Fruit fly (Drosophila melanogaster): ENCODE measurements around the gene vers.

Gene vers

DNA sequence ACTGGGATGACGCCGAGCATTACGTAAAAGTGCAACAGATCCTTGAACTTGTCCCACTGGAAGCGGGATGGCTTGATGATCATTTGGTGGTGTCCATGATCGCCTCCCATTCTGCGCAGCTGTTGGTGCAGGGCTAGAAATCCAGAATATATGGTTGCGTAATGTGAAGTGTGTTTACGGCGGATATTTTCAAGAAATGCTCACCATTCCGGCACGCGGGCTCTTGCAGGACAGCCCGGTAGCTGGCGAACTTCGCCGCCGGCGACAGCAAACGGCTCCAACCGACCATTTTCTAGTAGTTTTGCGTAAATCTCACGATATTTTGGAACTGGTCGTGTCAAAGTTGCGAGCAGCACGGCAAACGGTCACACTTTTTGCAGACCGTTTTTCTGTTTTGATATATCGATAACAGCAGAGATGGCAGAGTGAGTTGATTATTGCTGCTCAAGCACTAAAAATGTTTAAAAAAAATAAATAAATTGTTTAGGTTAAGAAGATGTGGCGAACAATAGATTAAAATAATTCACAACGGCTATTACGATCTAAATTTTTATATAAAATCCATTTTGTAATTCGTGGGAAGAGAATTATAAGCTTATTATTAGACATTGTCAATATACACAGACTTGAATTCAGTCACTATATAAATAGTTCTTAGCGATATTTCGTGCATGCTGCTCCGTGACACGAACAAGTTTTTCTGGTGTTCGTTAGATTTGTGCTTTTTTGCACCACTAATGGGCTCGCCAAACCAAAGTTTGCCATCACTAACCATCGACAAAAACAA lies 22.4 kb downstream of the vers start, which contains the start of the genes ND-SGDH and RhoGAP68F:
Gene ND-SGDH, minus strand, starts transcription at position 472 of the 787 bp plus-strand sequence.
Gene RhoGAP68F, plus strand, starts transcription at position 756 of the 787 bp plus-strand sequence.
- TF ChIP-seq noc (tag; optimal IDR thresholded peaks at IDR 0.05) = peak; percentile 72

DNA sequence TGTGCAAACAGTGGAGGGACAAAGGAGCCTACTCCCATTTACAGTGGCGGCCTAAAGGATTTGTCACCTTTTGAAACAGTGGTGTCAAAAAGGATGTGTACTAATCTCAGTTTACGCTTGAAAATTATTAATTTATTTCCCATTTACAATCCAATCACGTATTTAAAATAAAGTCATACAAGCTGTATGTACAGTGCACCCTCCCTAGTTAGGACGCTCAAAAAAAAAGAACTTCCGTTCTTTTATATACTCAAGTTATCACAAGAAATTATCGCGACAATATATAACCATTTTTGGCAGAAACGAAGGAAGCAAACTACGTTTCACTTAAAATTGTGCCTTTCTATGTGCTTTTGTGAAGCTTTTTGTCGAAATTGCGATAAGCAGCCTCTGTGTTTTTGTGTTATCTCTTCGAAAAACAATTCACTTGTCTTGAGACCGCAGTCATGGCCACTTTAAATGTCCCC lies 23.4 kb downstream of the vers start:
- peak; percentile 75 for TF ChIP-seq noc (tag; optimal IDR thresholded peaks at IDR 0.05)

DNA sequence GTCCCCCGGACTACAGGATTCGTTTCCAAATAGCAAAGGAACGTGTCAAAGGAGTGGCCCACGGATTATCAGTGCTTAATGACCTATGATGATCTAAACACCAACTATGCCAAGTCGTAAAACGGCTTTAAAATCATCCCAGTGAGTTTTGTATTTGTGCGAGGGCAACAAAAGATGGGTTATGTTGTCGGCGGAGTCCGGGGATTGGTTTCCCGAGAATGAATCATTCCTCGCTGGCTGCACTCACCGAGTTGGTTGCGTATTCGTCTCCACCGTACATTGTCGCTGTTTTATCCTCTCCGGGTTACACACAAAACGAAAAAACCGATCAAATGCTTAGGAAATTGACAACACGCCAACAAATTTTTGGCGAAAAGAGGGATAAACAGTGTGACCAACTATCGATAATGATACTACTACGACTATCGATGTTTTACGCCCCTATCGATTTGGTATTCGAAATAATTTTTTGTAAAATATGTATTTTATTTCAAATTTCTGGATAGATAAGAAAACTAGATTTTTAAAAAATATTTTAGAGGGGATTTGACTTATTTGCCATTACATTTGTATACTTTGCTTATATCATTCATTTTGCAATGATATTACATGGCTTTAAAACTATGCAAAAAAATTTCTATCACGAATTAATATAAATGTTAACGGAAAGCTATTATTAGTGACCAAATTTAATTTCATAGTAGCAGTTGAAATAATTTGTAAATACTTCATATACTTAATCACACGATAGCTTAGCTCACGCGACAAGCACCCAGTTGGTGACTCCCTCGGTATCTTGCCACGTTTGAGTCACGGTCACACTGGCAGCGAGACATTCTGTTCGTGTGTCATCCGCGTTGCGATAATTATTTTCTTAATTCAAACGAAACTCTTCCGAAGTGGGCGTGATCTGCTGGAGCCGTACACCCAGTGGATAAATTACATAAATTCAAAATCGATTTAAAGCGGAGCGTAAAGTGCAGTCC lies 30.1 kb downstream of the vers start, which contains the start of the genes eIF3l and Nrx-IV:
Gene eIF3l, minus strand, starts transcription at position 389 of the 986 bp plus-strand sequence.
Gene Nrx-IV, plus strand, starts transcription at position 811 of the 986 bp plus-strand sequence.
- no peak for TF ChIP-seq noc (tag; optimal IDR thresholded peaks at IDR 0.05)

DNA sequence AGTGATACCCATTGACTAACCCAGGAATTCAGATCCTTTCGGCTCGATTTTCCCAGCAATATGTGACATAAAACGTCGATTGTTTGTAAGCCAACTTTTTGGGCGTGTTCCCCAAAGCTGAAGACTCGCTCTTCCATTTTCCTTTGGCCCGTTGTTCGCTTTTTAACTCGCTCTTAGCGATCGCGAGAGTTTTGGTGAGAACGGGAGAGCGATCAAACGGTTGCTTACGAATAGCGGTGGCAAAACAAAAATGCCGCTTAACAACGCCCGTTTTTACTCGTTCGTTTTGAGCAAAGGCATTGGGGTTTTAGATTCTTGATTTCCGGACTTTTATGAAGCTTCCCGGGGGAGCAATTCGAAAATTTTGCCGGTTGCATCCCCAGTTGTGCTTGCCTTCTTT lies 31.1 kb downstream of the vers start:
- TF ChIP-seq noc (tag; optimal IDR thresholded peaks at IDR 0.05) = no peak

DNA sequence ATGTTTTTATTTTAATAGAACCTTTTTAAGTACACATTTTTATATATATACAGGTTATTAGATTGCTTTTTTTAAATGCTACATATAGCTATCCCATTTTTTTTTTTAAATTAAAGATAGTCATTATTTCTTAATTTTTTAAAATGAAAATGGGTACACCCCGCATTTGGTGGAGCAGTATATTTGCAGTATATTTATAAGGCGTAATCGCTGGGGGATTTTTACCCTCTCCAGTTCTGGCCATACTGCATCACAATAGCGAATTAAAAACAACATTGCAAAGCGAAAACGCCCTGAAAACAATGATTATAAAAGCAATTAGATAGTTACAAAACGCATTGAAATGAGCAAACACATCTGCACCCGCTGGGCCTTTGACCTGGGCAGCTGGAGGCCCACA lies 33.1 kb downstream of the vers start, which contains the start of gene CG32099:
Gene CG32099, plus strand, starts transcription at position 250 of the 400 bp plus-strand sequence.
- no peak for TF ChIP-seq noc (tag; optimal IDR thresholded peaks at IDR 0.05)

DNA sequence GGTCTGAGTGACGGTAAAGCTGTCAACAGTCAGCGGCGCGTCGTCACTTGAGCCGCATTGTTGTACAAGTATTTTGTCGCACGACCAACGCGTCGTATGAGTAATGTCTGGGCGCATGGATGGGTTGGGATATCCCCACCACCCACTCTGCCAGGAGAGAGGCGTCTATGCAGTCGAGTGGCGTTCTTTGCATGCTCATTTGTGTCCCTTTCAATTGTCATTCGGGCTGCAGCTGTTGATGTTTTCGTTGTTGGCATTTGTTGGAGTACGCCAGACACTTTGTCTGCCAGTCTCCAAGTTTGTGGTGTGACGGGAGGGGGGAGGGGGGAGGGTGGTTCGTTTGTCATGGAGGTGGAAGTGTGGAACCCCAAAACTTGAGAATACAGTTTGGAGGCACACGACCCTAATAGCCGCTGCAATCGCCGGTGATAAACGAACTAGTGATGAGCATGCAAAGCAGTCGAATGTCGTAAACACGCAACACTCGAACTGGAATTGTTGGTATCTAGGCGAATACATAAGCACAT lies 46.3 kb downstream of the vers start:
- TF ChIP-seq noc (tag; optimal IDR thresholded peaks at IDR 0.05) = no peak

DNA sequence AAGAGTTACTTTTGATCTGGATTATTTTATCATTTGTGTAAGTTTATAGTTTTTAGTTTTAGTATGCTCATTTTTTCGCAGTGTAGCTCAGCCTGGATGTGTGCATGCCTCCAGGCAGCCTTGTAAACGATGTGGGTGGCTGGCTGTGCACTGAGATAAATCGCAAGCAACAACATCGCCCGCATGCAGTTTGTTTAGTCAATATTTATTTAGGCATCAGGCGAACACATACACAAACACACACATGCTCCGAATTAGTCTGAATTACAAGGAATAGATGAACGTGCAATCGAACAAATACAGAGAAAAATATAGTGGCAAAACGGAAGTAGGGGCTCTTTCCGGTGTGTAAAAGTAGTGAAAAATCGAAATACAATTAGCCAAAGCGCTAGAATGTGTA lies 47.2 kb downstream of the vers start:
- no peak for TF ChIP-seq noc (tag; optimal IDR thresholded peaks at IDR 0.05)

DNA sequence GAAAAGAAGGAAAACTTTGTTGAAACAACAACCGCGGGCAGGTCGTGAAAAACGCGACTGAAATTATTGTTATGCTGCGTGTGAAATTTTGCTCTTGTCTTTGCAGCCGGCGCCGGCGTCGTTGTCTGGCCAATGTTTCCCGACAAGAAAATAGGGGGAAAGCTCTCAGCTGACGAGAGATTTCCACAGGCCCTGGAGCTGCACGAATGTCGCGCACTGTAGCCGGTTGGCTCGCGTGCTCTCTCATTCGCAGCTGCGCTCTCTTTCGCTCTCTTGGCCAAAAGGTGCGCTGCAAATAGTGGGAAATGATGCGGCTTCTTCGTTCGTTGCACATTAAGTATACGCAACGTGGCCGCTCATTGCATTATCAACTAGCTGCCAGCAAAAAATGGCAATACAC lies 47.8 kb downstream of the vers start, which contains the start of gene CG9760:
Gene CG9760, minus strand, starts transcription at position 43 of the 400 bp plus-strand sequence.
- no peak for TF ChIP-seq noc (tag; optimal IDR thresholded peaks at IDR 0.05)

Data from whole organism, larva.